Worm (Caenorhabditis elegans): Measurements from ENCODE around the gene F56A8.3.

The F56A8.3 gene

DNA sequence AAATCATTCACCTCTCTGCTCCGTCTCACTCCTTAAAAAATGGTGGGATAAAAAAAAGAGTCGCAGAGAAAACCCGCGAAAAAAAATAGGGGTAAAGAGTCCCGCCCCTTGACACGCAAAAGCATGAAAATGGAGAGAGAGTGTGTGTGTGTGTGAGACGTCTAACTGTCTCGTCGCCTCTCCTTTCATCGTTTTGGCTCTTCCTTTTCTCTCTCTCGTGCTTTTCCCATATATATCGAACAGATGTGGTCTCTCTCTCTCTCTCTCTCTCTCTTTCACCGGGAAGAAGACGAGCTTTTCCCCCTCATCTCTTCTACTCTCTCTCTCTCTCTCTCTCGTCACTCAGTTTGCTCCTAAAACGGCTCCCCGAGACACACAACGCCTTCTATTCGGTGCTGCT, 19.1 kb downstream of the F56A8.3 start (continued):
- TF ChIP-seq ekl-4 (GFP tag; IDR thresholded peaks at IDR 0.05) = 0 out of 2 replicates have a peak, but pooled peaks have one; percentile 49
- TF ChIP-seq ceh-58 (GFP tag; IDR thresholded peaks at IDR 0.05) = no peak
- no peak for TF ChIP-seq ztf-28 (GFP tag; IDR thresholded peaks at IDR 0.05)
- no peak for TF ChIP-seq D2030.7 (GFP tag; IDR thresholded peaks at IDR 0.05)
- no peak for TF ChIP-seq F22D6.2 (tag; optimal IDR thresholded peaks at IDR 0.05)
- no peak for TF ChIP-seq snpc-4 (GFP tag; optimal IDR thresholded peaks at IDR 0.05)
- no peak for TF ChIP-seq snpc-4 (tag; optimal IDR thresholded peaks at IDR 0.05)
- peak; percentile 48 for TF ChIP-seq mcd-1 (GFP tag; IDR thresholded peaks at IDR 0.05)
- peak; percentile 2 for TF ChIP-seq tbp1 (GFP tag; optimal IDR thresholded peaks at IDR 0.05)
- TF ChIP-seq him-1 (tag; optimal IDR thresholded peaks at IDR 0.05) = no peak
- TF ChIP-seq Y56A3A.18 (GFP tag; IDR thresholded peaks at IDR 0.05) = no peak
- TF ChIP-seq mxl-1 (tag; optimal IDR thresholded peaks at IDR 0.05) = no peak
- TF ChIP-seq cebp-1 (GFP tag; IDR thresholded peaks at IDR 0.05) = no peak
- TF ChIP-seq cebp-1 (tag; optimal IDR thresholded peaks at IDR 0.05) = peak; percentile 70
- no peak for TF ChIP-seq Y95B8A.8 (GFP tag; IDR thresholded peaks at IDR 0.05)
- no peak for TF ChIP-seq nhr-27 (tag; optimal IDR thresholded peaks at IDR 0.05)
- TF ChIP-seq F52B5.7 (tag; optimal IDR thresholded peaks at IDR 0.05) = no peak
- TF ChIP-seq mel-28 (tag; optimal IDR thresholded peaks at IDR 0.05; ENCODE audit: borderline replicate concordance) = no peak
- no peak for TF ChIP-seq somi-1 (GFP tag; optimal IDR thresholded peaks at IDR 0.05)
- no peak for TF ChIP-seq C06A6.2 (GFP tag; conservative IDR thresholded peaks at IDR 0.05)
- no peak for TF ChIP-seq hlh-12 (tag; optimal IDR thresholded peaks at IDR 0.05)
- no peak for TF ChIP-seq nfya-1 (tag; optimal IDR thresholded peaks at IDR 0.05; ENCODE audit: borderline replicate concordance, insufficient read depth)
- TF ChIP-seq lsy-27 (tag; optimal IDR thresholded peaks at IDR 0.05; ENCODE audit: borderline replicate concordance, insufficient read depth) = no peak
- TF ChIP-seq hmg-1.2 (GFP tag; IDR thresholded peaks at IDR 0.05) = peak; percentile 67; the same call in 1 of the 2 replicates
- TF ChIP-seq madf-3 (GFP tag; IDR thresholded peaks at IDR 0.05) = no peak
- peak; percentile 29; the same call in 1 of the 2 replicates for TF ChIP-seq pbrm-1 (GFP tag; IDR thresholded peaks at IDR 0.05)
- TF ChIP-seq akir-1 (GFP tag; optimal IDR thresholded peaks at IDR 0.05) = no peak
- TF ChIP-seq bed-1 (GFP tag; IDR thresholded peaks at IDR 0.05) = no peak
- no peak for TF ChIP-seq F57C9.4 (tag; optimal IDR thresholded peaks at IDR 0.05)
- peak; percentile 62 for TF ChIP-seq lin-40 (tag; optimal IDR thresholded peaks at IDR 0.05)
- no peak for TF ChIP-seq snpc-1.1 (tag; optimal IDR thresholded peaks at IDR 0.05; ENCODE audit: insufficient read depth)
- TF ChIP-seq egrh-3 (GFP tag; IDR thresholded peaks at IDR 0.05) = peak; percentile 53
- TF ChIP-seq zfh-2 (GFP tag; conservative IDR thresholded peaks at IDR 0.05) = peak; percentile 94
- TF ChIP-seq attf-3 (GFP tag; conservative IDR thresholded peaks at IDR 0.05) = no peak
- TF ChIP-seq T07F8.4 (tag; optimal IDR thresholded peaks at IDR 0.05) = no peak
- TF ChIP-seq ZK185.1 (tag; optimal IDR thresholded peaks at IDR 0.05; ENCODE audit: poor library complexity, severe bottlenecking) = no peak
- no peak for TF ChIP-seq Y53G8AR.9 (GFP tag; conservative IDR thresholded peaks at IDR 0.05)
- TF ChIP-seq nhr-80 (tag; optimal IDR thresholded peaks at IDR 0.05) = peak; percentile 37
- no peak for TF ChIP-seq nhr-179 (tag; optimal IDR thresholded peaks at IDR 0.05)
- no peak for TF ChIP-seq hsf-1 (GFP tag; IDR thresholded peaks at IDR 0.05)
- 0 out of 2 replicates have a peak, but pooled peaks have one; percentile 29 for TF ChIP-seq lin-26 (GFP tag; IDR thresholded peaks at IDR 0.05)
- no peak for TF ChIP-seq F57A8.1 (GFP tag; optimal IDR thresholded peaks at IDR 0.05)
- TF ChIP-seq K11D2.4 (GFP tag; IDR thresholded peaks at IDR 0.05) = 0 out of 2 replicates have a peak, but pooled peaks have one; percentile 45
- TF ChIP-seq unc-62 (GFP tag; optimal IDR thresholded peaks at IDR 0.05) = no peak
- TF ChIP-seq tbx-9 (tag; optimal IDR thresholded peaks at IDR 0.05; ENCODE audit: borderline replicate concordance) = no peak
- no peak for TF ChIP-seq sdz-38 (tag; optimal IDR thresholded peaks at IDR 0.05)
- TF ChIP-seq xnd-1 (tag; optimal IDR thresholded peaks at IDR 0.05) = no peak
- TF ChIP-seq dox-1 (GFP tag; IDR thresholded peaks at IDR 0.05) = peak; percentile 66
- no peak for TF ChIP-seq tlf-1 (GFP tag; optimal IDR thresholded peaks at IDR 0.05)

Data from whole organism, young adult.